Fruit fly (Drosophila melanogaster): ENCODE results near the gene gammaSnap2.

Gene gammaSnap2

dm6 chr3R:10100498-10101196 lies 20.6 kb downstream of the gammaSnap2 start (continued):
- TF ChIP-seq unpg (GFP tag; optimal IDR thresholded peaks at IDR 0.05) (no peak), Mad (GFP tag; optimal IDR thresholded peaks at IDR 0.05) (no peak), C15 (GFP tag; IDR thresholded peaks at IDR 0.05) (no peak), fd3F (GFP tag; optimal IDR thresholded peaks at IDR 0.05) (no peak), CG8359 (GFP tag; optimal IDR thresholded peaks at IDR 0.05; ENCODE audit: borderline replicate concordance) (no peak), CG12659 (GFP tag; optimal IDR thresholded peaks at IDR 0.05) (peak; percentile 52), BEAF-32 (GFP tag; optimal IDR thresholded peaks at IDR 0.05) (no peak), seq (GFP tag; IDR thresholded peaks at IDR 0.05) (0 out of 2 replicates have a peak, but pooled peaks have one; percentile 19), ash1 (GFP tag; optimal IDR thresholded peaks at IDR 0.05) (peak; percentile 1), CG9437 (GFP tag; optimal IDR thresholded peaks at IDR 0.05) (no peak), CG8478 (optimal IDR thresholded peaks at IDR 0.05) (no peak), Six4 (GFP tag; optimal IDR thresholded peaks at IDR 0.05) (peak; percentile 33), odd (GFP tag; optimal IDR thresholded peaks at IDR 0.05) (no peak), dm (GFP tag; optimal IDR thresholded peaks at IDR 0.05) (no peak), Oli (tag; optimal IDR thresholded peaks at IDR 0.05) (no peak), CG7987 (GFP tag; optimal IDR thresholded peaks at IDR 0.05) (peak; percentile 78), HLH54F (GFP tag; optimal IDR thresholded peaks at IDR 0.05) (no peak), CG1832 (GFP tag; optimal IDR thresholded peaks at IDR 0.05) (no peak), scrt (GFP tag; optimal IDR thresholded peaks at IDR 0.05) (no peak), lab (GFP tag; optimal IDR thresholded peaks at IDR 0.05) (peak; percentile 70), Ets97D (GFP tag; optimal IDR thresholded peaks at IDR 0.05) (peak; percentile 28), CG10366 (GFP tag; IDR thresholded peaks at IDR 0.05) (0 out of 2 replicates have a peak, but pooled peaks have one; percentile 14), Dek (tag; optimal IDR thresholded peaks at IDR 0.05) (no peak), ci (GFP tag; IDR thresholded peaks at IDR 0.05) (peak; percentile 81), CG15514 (GFP tag; optimal IDR thresholded peaks at IDR 0.05) (peak; percentile 57), oc (tag; optimal IDR thresholded peaks at IDR 0.05) (no peak), CG11695 (GFP tag; IDR thresholded peaks at IDR 0.05) (no peak), jumu (GFP tag; optimal IDR thresholded peaks at IDR 0.05) (no peak), chinmo (GFP tag; IDR thresholded peaks at IDR 0.05; ENCODE audit: partially characterized antibody) (peak; percentile 82; the same call in 2 of the 4 replicates), stc (GFP tag; IDR thresholded peaks at IDR 0.05) (peak; percentile 63; the same call in 1 of the 2 replicates), toy (GFP tag; IDR thresholded peaks at IDR 0.05) (no peak), otp (GFP tag; IDR thresholded peaks at IDR 0.05) (peak; percentile 51; the same call in 2 of the 3 replicates), Sry-δ (GFP tag; optimal IDR thresholded peaks at IDR 0.05) (no peak), prd (optimal IDR thresholded peaks at IDR 0.05) (no peak), prd (GFP tag; IDR thresholded peaks at IDR 0.05) (peak; percentile 44; the same call in 2 of the 3 replicates), schlank (tag; optimal IDR thresholded peaks at IDR 0.05) (no peak), CG1602 (GFP tag; optimal IDR thresholded peaks at IDR 0.05) (no peak), CG7839 (tag; optimal IDR thresholded peaks at IDR 0.05) (peak; percentile 45), CG31365 (tag; optimal IDR thresholded peaks at IDR 0.05) (peak; percentile 31), eve (GFP tag; optimal IDR thresholded peaks at IDR 0.05) (no peak), E2f1 (GFP tag; IDR thresholded peaks at IDR 0.05) (0 out of 2 replicates have a peak, but pooled peaks have one; percentile 28), stwl (tag; optimal IDR thresholded peaks at IDR 0.05) (no peak), CG8924 (tag; optimal IDR thresholded peaks at IDR 0.05) (no peak), Gsc (GFP tag; IDR thresholded peaks at IDR 0.05) (no peak), CG8290 (GFP tag; optimal IDR thresholded peaks at IDR 0.05) (no peak), CG8290 (tag; optimal IDR thresholded peaks at IDR 0.05) (peak in 1 of 2 experiments; percentile 70), BtbVII (GFP tag; optimal IDR thresholded peaks at IDR 0.05) (no peak), ab (GFP tag; optimal IDR thresholded peaks at IDR 0.05) (no peak), CG8089 (GFP tag; optimal IDR thresholded peaks at IDR 0.05) (no peak), CG10321 (GFP tag; IDR thresholded peaks at IDR 0.05) (0 out of 2 replicates have a peak, but pooled peaks have one; percentile 33)

Data from whole organism, embryonic.